Worm (Caenorhabditis elegans) whole organism, L4 larva: Measurements from ENCODE around the gene Y38H8A.7.

Source experiments
- aly-2 ChIP-seq: sonication (generic microtip); optimal IDR thresholded peaks from 2 replicates; lab custom pipeline; 2018; ENCODE audit warnings: missing biosample characterization, missing genetic modification characterization
- ama-1 ChIP-seq: fragments of 150-350 bp; optimal IDR thresholded peaks from 2 replicates; lab custom pipeline; 2014; ENCODE audit warnings: inconsistent platforms, mixed read lengths
- daf-8 ChIP-seq: fragments of 200-800 bp; sonication (Bioruptor generic); IDR thresholded peaks from 2 replicates; pipeline ENCODE4 v1.3.6; 2022; ENCODE audit warnings: missing genetic modification characterization, missing compliant biosample characterization
- dmd-6 ChIP-seq: fragments of 200-800 bp; sonication (Bioruptor generic); IDR thresholded peaks from 2 replicates; pipeline ENCODE4 v1.3.6; 2022; ENCODE audit warnings: missing genetic modification reagents, missing genetic modification characterization, missing compliant biosample characterization
- lin-15B ChIP-seq: fragments of 150-350 bp; sonication (generic microtip); optimal IDR thresholded peaks from 3 replicates; lab custom pipeline; 2014; ENCODE audit warnings: missing biosample characterization, missing genetic modification characterization
- lsy-2 ChIP-seq, 2 experiments: fragments of 150-350 bp in 1 of 2; sonication (generic microtip) in 1 of 2; optimal IDR thresholded peaks; 2 replicates each; lab custom pipeline; 2014 to 2017; ENCODE audit warnings: missing biosample characterization in 2 of 2, missing genetic modification characterization in 2 of 2
- nhr-11 ChIP-seq: fragments of 150-350 bp; optimal IDR thresholded peaks from 2 replicates; lab custom pipeline; 2014; ENCODE audit warnings: missing biosample characterization, missing genetic modification characterization
- nhr-237 ChIP-seq: sonication (generic microtip); optimal IDR thresholded peaks from 2 replicates; lab custom pipeline; 2017; ENCODE audit warnings: missing biosample characterization, missing genetic modification characterization
- nhr-28 ChIP-seq: fragments of 150-350 bp; optimal IDR thresholded peaks from 2 replicates; lab custom pipeline; 2014; ENCODE audit warnings: missing biosample characterization, missing genetic modification characterization

- TF ChIP-seq nhr-11 (tag; lab: Kevin White, UChicago) (no peak), daf-8 (GFP tag; lab: Robert Waterston, UW) (no peak), dmd-6 (GFP tag; lab: Robert Waterston, UW) (no peak), nhr-237 (tag; lab: Kevin White, UChicago) (no peak), ama-1 (lab: Kevin White, UChicago) (no peak), lsy-2 (tag; optimal IDR thresholded peaks at IDR 0.05; lab: Kevin White, UChicago) (no peak), lin-15B (tag; lab: Kevin White, UChicago) (no peak), aly-2 (tag; lab: Kevin White, UChicago) (no peak), nhr-28 (tag; lab: Kevin White, UChicago) (no peak)
Measured at ce11 chrIV:13474132-13474531, 18.8 kb downstream of the Y38H8A.7 start, which contains the start of gene Y38H8A.2.
